Fruit fly (Drosophila melanogaster) whole organism, wandering third instar larva: Measurements from ENCODE around the gene Gyf.

Experiments
- Abd-B ChIP-seq: fragments of >200 bp; optimal IDR thresholded peaks from 2 replicates; lab custom pipeline; 2017; ENCODE audit warnings: missing biosample characterization, missing genetic modification characterization
- CG32264 ChIP-seq: fragments of 200-800 bp; sonication (Bioruptor generic); optimal IDR thresholded peaks from 2 replicates; lab custom pipeline; 2016; ENCODE audit warnings: missing biosample characterization, missing genetic modification characterization
- CrebA ChIP-seq: fragments of 200-800 bp; sonication (Bioruptor generic); optimal IDR thresholded peaks from 2 replicates; lab custom pipeline; 2016; ENCODE audit warnings: missing biosample characterization, mild to moderate bottlenecking, missing genetic modification characterization, borderline replicate concordance
- Hnf4 ChIP-seq: fragments of 200-800 bp; sonication (Bioruptor generic); optimal IDR thresholded peaks from 2 replicates; lab custom pipeline; 2016; ENCODE audit warnings: missing biosample characterization, mild to moderate bottlenecking, missing genetic modification characterization
- Hr78 ChIP-seq: fragments of >200 bp; optimal IDR thresholded peaks from 2 replicates; lab custom pipeline; 2017; ENCODE audit warnings: missing biosample characterization, missing genetic modification characterization
- Jra ChIP-seq: sonication (Bioruptor generic); optimal IDR thresholded peaks from 2 replicates; lab custom pipeline; 2016; ENCODE audit warnings: missing biosample characterization, missing genetic modification characterization
- Mio ChIP-seq: sonication (Bioruptor generic); optimal IDR thresholded peaks from 2 replicates; lab custom pipeline; 2016; ENCODE audit warnings: missing biosample characterization, missing genetic modification characterization
- N ChIP-seq: fragments of >200 bp; optimal IDR thresholded peaks from 2 replicates; lab custom pipeline; 2018; ENCODE audit warnings: missing biosample characterization, missing external identifiers, missing genetic modification characterization
- Rel ChIP-seq, 2 experiments: fragments of 200-800 bp; sonication (Bioruptor generic) in 1 of 2; optimal IDR thresholded peaks; 2 replicates in 1 of 2; 3 replicates in 1 of 2; lab custom pipeline; 2016 to 2019; ENCODE audit warnings: mild to moderate bottlenecking in 2 of 2, missing biosample characterization in 2 of 2, missing genetic modification characterization in 2 of 2, moderate library complexity in 1 of 2
- Sp1 ChIP-seq: fragments of 200-800 bp; sonication (Bioruptor generic); optimal IDR thresholded peaks from 3 replicates; lab custom pipeline; 2019; ENCODE audit warnings: missing biosample characterization, mild to moderate bottlenecking, missing genetic modification characterization, moderate library complexity
- Vsx2 ChIP-seq: fragments of 200-300, 225-300 bp; sonication (Bioruptor generic); optimal IDR thresholded peaks from 2 replicates; lab custom pipeline; 2018; ENCODE audit warnings: missing biosample characterization, missing genetic modification characterization; ENCODE audit not compliant: partially characterized antibody
- brk ChIP-seq: fragments of 200-800 bp; sonication (Bioruptor generic); optimal IDR thresholded peaks from 2 replicates; lab custom pipeline; 2016; ENCODE audit warnings: missing biosample characterization, mild to moderate bottlenecking, missing genetic modification characterization
- fru ChIP-seq: fragments of 200-800 bp; sonication (Bioruptor generic); optimal IDR thresholded peaks from 3 replicates; lab custom pipeline; 2016; ENCODE audit warnings: missing biosample characterization, mild to moderate bottlenecking, missing genetic modification characterization
- sage ChIP-seq: fragments of 200-800 bp; sonication (Bioruptor generic); optimal IDR thresholded peaks from 2 replicates; lab custom pipeline; 2016; ENCODE audit warnings: missing biosample characterization, mild to moderate bottlenecking, missing genetic modification characterization
- woc ChIP-seq: sonication (Bioruptor generic); optimal IDR thresholded peaks from 2 replicates; lab custom pipeline; 2016; ENCODE audit warnings: missing biosample characterization, mild to moderate bottlenecking, missing genetic modification characterization

Gyf gene

dm6 chr4:807422-808391, 59.1 kb downstream of the Gyf start (continued):
- no peak for TF ChIP-seq Vsx2
- peak; percentile 60 for TF ChIP-seq Hnf4
- no peak for TF ChIP-seq Mio (GFP tag; lab: Kevin White, UChicago)
- TF ChIP-seq Rel (GFP tag; optimal IDR thresholded peaks at IDR 0.05; lab: Kevin White, UChicago), result no peak
- no peak for TF ChIP-seq Rel (tag; optimal IDR thresholded peaks at IDR 0.05; lab: Kevin White, UChicago)
- no peak for TF ChIP-seq Sp1 (GFP tag; lab: Kevin White, UChicago)
- no peak for TF ChIP-seq Abd-B (GFP tag; lab: Kevin White, UChicago)
- TF ChIP-seq, all 38 proteins: peak for 14

- TF ChIP-seq Jra (GFP tag; lab: Kevin White, UChicago) (no peak), sage (no peak), CrebA (no peak), Hr78 (GFP tag; lab: Kevin White, UChicago) (no peak), fru (GFP tag; lab: Kevin White, UChicago) (no peak), CG32264 (no peak), woc (GFP tag; lab: Kevin White, UChicago) (no peak), Sp1 (GFP tag; lab: Kevin White, UChicago) (no peak), N (GFP tag; lab: Kevin White, UChicago) (no peak), brk (no peak)
These were observed 59.9 kb downstream of the Gyf start for dm6 chr4:806960-807359.
